Fruit fly (Drosophila melanogaster): ENCODE results near the gene CG18787.

CG18787 gene

DNA sequence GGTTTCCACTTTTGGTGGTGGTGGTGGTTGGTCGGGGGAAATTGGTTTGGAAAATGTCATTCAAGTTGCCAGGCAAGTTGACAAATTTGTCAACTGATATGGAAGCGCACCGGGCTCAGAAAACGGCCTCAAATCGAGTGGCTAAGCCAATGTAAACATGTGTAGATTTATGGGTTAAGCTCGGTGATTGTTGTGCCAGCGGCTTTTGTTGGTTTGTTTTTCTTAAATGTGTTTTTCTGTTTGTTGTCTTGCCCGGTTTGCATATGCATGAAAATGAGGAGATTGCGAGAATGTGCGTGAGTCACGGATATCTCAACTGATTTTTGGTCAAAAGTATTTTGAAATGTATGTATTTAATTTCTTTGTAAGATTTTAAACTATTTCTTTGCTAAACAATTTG is 38.2 kb downstream of the CG18787 start (continued):
- peak; percentile 59 for TF ChIP-seq sqz (GFP tag; optimal IDR thresholded peaks at IDR 0.05)
- no peak for TF ChIP-seq Six4 (GFP tag; optimal IDR thresholded peaks at IDR 0.05)
- no peak for TF ChIP-seq CG9437 (GFP tag; optimal IDR thresholded peaks at IDR 0.05)
- TF ChIP-seq Trl (optimal IDR thresholded peaks at IDR 0.05): no peak
- no peak for TF ChIP-seq Trl (GFP tag; optimal IDR thresholded peaks at IDR 0.05)
- no peak for TF ChIP-seq CG1024 (GFP tag; IDR thresholded peaks at IDR 0.05)
- TF ChIP-seq ATbp (GFP tag; optimal IDR thresholded peaks at IDR 0.05): peak; percentile 4
- no peak for TF ChIP-seq bsh (GFP tag; optimal IDR thresholded peaks at IDR 0.05)
- TF ChIP-seq CG17612 (GFP tag; IDR thresholded peaks at IDR 0.05): no peak
- TF ChIP-seq CG15479 (GFP tag; optimal IDR thresholded peaks at IDR 0.05): no peak
- TF ChIP-seq slp2 (GFP tag; optimal IDR thresholded peaks at IDR 0.05): no peak
- TF ChIP-seq Eip74EF (GFP tag; optimal IDR thresholded peaks at IDR 0.05): peak in 1 of 2 experiments; percentile 25
- peak; percentile 57 for TF ChIP-seq oc (tag; optimal IDR thresholded peaks at IDR 0.05)
- TF ChIP-seq ato (GFP tag; IDR thresholded peaks at IDR 0.05; ENCODE audit: partially characterized antibody): no peak
- TF ChIP-seq gce (GFP tag; IDR thresholded peaks at IDR 0.05): no peak
- TF ChIP-seq nau (GFP tag; optimal IDR thresholded peaks at IDR 0.05): peak; percentile 16
- no peak for TF ChIP-seq abd-A (tag; optimal IDR thresholded peaks at IDR 0.05)
- TF ChIP-seq Ada2b (GFP tag; IDR thresholded peaks at IDR 0.05): no peak
- no peak for TF ChIP-seq HmgZ (tag; optimal IDR thresholded peaks at IDR 0.05)
- TF ChIP-seq CG6813 (GFP tag; optimal IDR thresholded peaks at IDR 0.05): peak; percentile 50
- TF ChIP-seq CG10979 (tag; optimal IDR thresholded peaks at IDR 0.05): no peak

DNA sequence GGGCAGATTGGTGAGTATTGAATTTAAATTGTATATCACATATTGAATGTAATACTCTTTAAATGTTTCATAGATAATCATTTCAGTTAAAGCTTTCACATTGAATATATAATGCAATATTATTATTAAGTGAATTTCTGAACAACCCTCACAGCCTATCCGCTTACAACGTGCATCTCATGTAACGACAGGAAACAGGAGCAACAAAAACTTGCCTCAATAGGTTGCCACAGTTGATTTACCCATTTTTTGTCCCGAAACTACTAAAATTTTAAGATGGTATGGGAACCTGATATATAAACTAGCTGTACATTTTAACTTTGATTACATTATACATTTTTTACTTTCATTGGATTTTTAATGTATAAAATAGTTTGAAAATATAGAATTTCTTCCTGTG is 40.4 kb downstream of the CG18787 start:
- TF ChIP-seq Ets65A (GFP tag) (peak; percentile 67), CG18476 (GFP tag; optimal IDR thresholded peaks at IDR 0.05) (peak; percentile 21), Med (GFP tag) (peak; percentile 20), fru (optimal IDR thresholded peaks at IDR 0.05) (no peak)

DNA sequence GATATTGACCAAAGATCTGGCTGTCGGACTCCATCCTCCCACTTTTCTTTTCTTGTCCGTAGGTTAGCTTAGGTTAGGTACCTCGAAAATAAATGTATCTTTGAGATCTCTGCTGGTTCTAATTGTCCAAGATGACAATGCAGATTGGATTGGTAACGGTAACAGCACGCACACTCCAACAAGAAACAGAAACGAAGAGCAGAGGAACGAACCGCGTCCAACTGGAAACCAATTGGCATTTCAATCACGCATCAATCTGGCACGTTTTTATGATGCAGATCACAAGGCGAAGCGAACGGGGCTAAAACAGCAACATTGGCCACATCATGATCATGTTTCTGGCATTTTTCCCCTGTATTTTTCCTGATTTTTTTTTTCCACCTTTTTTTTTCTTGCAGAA is 43.3 kb downstream of the CG18787 start:
- TF ChIP-seq CG2129 (GFP tag; IDR thresholded peaks at IDR 0.05; ENCODE audit: partially characterized antibody) (no peak), Asciz (GFP tag; optimal IDR thresholded peaks at IDR 0.05) (no peak), knrl (GFP tag; IDR thresholded peaks at IDR 0.05; ENCODE audit: partially characterized antibody) (no peak), CG18011 (GFP tag; optimal IDR thresholded peaks at IDR 0.05) (no peak), Deaf1 (tag; optimal IDR thresholded peaks at IDR 0.05) (no peak), CG7745 (tag; optimal IDR thresholded peaks at IDR 0.05) (no peak), insv (GFP tag; optimal IDR thresholded peaks at IDR 0.05) (peak; percentile 21 to 91), grn (GFP tag; optimal IDR thresholded peaks at IDR 0.05) (peak; percentile 3), unc-4 (GFP tag; IDR thresholded peaks at IDR 0.05; ENCODE audit: partially characterized antibody) (no peak), Elba2 (GFP tag; optimal IDR thresholded peaks at IDR 0.05) (peak; percentile 96)

DNA sequence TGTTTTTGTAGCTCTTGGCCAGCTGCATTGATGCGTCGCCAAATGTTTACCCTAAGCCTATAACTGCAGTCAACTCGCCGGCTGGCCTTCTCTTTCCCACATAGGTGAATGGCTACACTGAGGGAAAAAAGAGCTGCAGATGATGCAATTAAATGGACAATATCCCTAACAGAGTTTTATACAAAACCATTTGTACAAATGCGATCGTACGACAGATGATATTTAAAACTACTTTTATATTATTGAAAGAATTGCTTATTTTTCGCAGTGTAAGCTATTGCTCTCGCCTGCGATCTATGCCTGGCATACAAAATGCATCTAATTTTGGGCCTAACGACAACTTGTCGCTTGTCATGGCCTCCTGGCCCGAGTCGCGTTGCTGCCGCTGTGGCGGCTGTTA is 49.2 kb downstream of the CG18787 start:
- TF ChIP-seq grau (tag; optimal IDR thresholded peaks at IDR 0.05) (peak; percentile 44), CG2889 (GFP tag; IDR thresholded peaks at IDR 0.05) (no peak), CG11723 (GFP tag; optimal IDR thresholded peaks at IDR 0.05) (peak; percentile 3), sc (optimal IDR thresholded peaks at IDR 0.05) (no peak), sc (GFP tag; optimal IDR thresholded peaks at IDR 0.05) (peak; percentile 6), Ets65A (GFP tag) (peak; percentile 91), Usf (GFP tag; optimal IDR thresholded peaks at IDR 0.05) (peak; percentile 0), cato (GFP tag; optimal IDR thresholded peaks at IDR 0.05; ENCODE audit: borderline replicate concordance) (no peak), CG31388 (GFP tag; optimal IDR thresholded peaks at IDR 0.05) (no peak), C15 (GFP tag; IDR thresholded peaks at IDR 0.05) (no peak), CG10209 (GFP tag; optimal IDR thresholded peaks at IDR 0.05) (peak; percentile 14), CG18476 (GFP tag; optimal IDR thresholded peaks at IDR 0.05) (peak; percentile 10), CG7556 (GFP tag; optimal IDR thresholded peaks at IDR 0.05) (no peak), CG10366 (GFP tag; IDR thresholded peaks at IDR 0.05) (no peak; the same call in 1 of the 2 replicates), BtbVII (GFP tag; optimal IDR thresholded peaks at IDR 0.05) (no peak)

All from whole organism, embryonic.